Fruit fly (Drosophila melanogaster): ENCODE results near the gene Idgf2.

- TF ChIP-seq psq (GFP tag; optimal IDR thresholded peaks at IDR 0.05) (no peak), CG32264 (GFP tag; optimal IDR thresholded peaks at IDR 0.05) (no peak), lola (GFP tag; optimal IDR thresholded peaks at IDR 0.05) (no peak)
These were observed 52.4 kb downstream of the Idgf2 start for dm6 chr2L:16499559-16499958.

All from whole organism, wandering third instar larva.